Fruit fly (Drosophila melanogaster): Measurements from ENCODE around the gene CG3618.

Gene CG3618

dm6 chr3L:20837040-20837830, 21.4 kb upstream of the CG3618 start, which contains the start of gene CG13255 (continued):
- TF ChIP-seq CG14965 (GFP tag; optimal IDR thresholded peaks at IDR 0.05; ENCODE audit: borderline replicate concordance) (no peak), p53 (GFP tag; optimal IDR thresholded peaks at IDR 0.05) (no peak), CG18262 (tag; optimal IDR thresholded peaks at IDR 0.05) (peak; percentile 51), CG8924 (tag; optimal IDR thresholded peaks at IDR 0.05) (peak; percentile 61), Scr (GFP tag; IDR thresholded peaks at IDR 0.05; ENCODE audit: partially characterized antibody) (no peak), oc (tag; optimal IDR thresholded peaks at IDR 0.05) (no peak), D19B (GFP tag; optimal IDR thresholded peaks at IDR 0.05) (peak; percentile 55), CG6689 (GFP tag; IDR thresholded peaks at IDR 0.05) (0 out of 2 replicates have a peak, but pooled peaks have one; percentile 28), CG17912 (GFP tag; optimal IDR thresholded peaks at IDR 0.05) (no peak), CG10462 (GFP tag; optimal IDR thresholded peaks at IDR 0.05) (no peak), zen2 (GFP tag; IDR thresholded peaks at IDR 0.05; ENCODE audit: partially characterized antibody) (no peak), CG8359 (GFP tag; optimal IDR thresholded peaks at IDR 0.05; ENCODE audit: borderline replicate concordance) (no peak), ind (GFP tag; optimal IDR thresholded peaks at IDR 0.05) (peak; percentile 53), danr (GFP tag; IDR thresholded peaks at IDR 0.05) (no peak), dmrt11E (tag; optimal IDR thresholded peaks at IDR 0.05) (no peak), D (optimal IDR thresholded peaks at IDR 0.05) (no peak), D (GFP tag; optimal IDR thresholded peaks at IDR 0.05) (no peak), CG4404 (GFP tag; IDR thresholded peaks at IDR 0.05) (no peak), YL-1 (GFP tag; optimal IDR thresholded peaks at IDR 0.05) (no peak), gce (GFP tag; IDR thresholded peaks at IDR 0.05) (no peak), CG16863 (GFP tag; optimal IDR thresholded peaks at IDR 0.05) (no peak), maf-S (GFP tag; optimal IDR thresholded peaks at IDR 0.05) (no peak), bowl (GFP tag; IDR thresholded peaks at IDR 0.05) (no peak), salm (tag; optimal IDR thresholded peaks at IDR 0.05) (no peak), CG12391 (tag; optimal IDR thresholded peaks at IDR 0.05) (peak; percentile 42), grn (GFP tag; optimal IDR thresholded peaks at IDR 0.05) (peak; percentile 13), pan (optimal IDR thresholded peaks at IDR 0.05) (no peak), pan (GFP tag; optimal IDR thresholded peaks at IDR 0.05 in 1 of 2, IDR thresholded peaks at IDR 0.05 in 1 of 2) (peak in 1 of 2 experiments; percentile 14), eyg (GFP tag; optimal IDR thresholded peaks at IDR 0.05) (no peak), wor (GFP tag; IDR thresholded peaks at IDR 0.05) (no peak), B-H2 (GFP tag; optimal IDR thresholded peaks at IDR 0.05) (no peak), Ravus (GFP tag; IDR thresholded peaks at IDR 0.05) (no peak), CG7839 (tag; optimal IDR thresholded peaks at IDR 0.05) (peak; percentile 53), fd102C (GFP tag; optimal IDR thresholded peaks at IDR 0.05) (no peak), HHEX (GFP tag; optimal IDR thresholded peaks at IDR 0.05) (peak; percentile 37)

DNA sequence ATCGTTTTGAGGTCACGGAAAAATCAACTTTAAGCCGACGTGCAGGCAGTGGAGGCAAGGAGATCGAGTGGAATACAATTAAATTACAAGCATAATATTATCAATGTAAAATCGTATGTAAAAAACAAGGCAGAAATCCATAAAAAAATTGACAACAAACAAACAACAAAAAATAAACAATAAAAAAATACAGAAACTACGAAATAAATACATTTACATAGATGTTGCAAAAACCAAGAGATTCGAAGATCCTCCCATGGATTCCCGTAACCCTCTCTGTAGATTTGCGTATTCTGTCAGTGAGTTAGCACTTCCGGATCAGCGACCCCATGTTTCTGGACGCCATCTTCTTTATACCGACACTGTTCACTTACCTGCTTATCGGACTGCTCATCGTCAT, 20.0 kb upstream of the CG3618 start, which contains the start of gene CG3288:
Gene CG3288, plus strand, starts transcription at position 301 of the 400 bp plus-strand sequence.
- TF ChIP-seq Chrac-16 (GFP tag; optimal IDR thresholded peaks at IDR 0.05), result no peak

- TF ChIP-seq Pdp1 (GFP tag; optimal IDR thresholded peaks at IDR 0.05) (peak in 1 of 2 experiments; percentile 91), bigmax (GFP tag; optimal IDR thresholded peaks at IDR 0.05) (no peak)
Observed at dm6 chr3L:20834150-20834549, 18.3 kb upstream of the CG3618 start.

All from whole organism, embryonic.